Worm (Caenorhabditis elegans) whole organism, L4 larva: ENCODE results near the gene vps-41.

Experiments used
- ces-1 ChIP-seq: fragments of 150-350 bp; sonication (generic microtip); optimal IDR thresholded peaks from 4 replicates; lab custom pipeline; 2014; ENCODE audit warnings: missing biosample characterization, missing genetic modification reagents, missing genetic modification characterization
- lsy-2 ChIP-seq, 2 experiments: fragments of 150-350 bp in 1 of 2; sonication (generic microtip) in 1 of 2; optimal IDR thresholded peaks; 2 replicates each; lab custom pipeline; 2014 to 2017; ENCODE audit warnings: missing biosample characterization in 2 of 2, missing genetic modification characterization in 2 of 2
- nhr-10 ChIP-seq: fragments of 150-350 bp; optimal IDR thresholded peaks from 2 replicates; lab custom pipeline; 2014; ENCODE audit warnings: missing biosample characterization, missing genetic modification characterization
- tag-97 ChIP-seq: fragments of 200-800 bp; sonication (Bioruptor generic); IDR thresholded peaks from 2 replicates; pipeline ENCODE4 v1.3.6; 2022; ENCODE audit warnings: missing genetic modification characterization, missing compliant biosample characterization

DNA sequence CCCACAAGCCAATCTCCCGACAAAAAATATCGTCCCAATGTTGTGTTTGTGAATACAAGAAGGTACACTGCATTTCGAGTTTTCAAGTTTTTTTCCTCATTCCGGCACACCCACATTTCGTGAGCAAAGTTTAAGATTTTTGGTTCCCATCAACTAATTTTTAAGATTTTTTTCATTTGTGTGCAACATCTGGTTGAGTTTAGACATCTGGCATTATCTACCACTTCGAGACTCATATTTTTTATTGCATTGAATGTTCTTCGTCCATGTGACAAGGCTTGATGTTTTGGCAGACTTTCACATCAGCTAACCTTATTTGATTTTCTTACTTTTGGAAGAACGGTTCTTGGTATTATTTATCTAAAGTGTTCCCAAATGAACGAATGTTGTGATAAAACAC lies 23.2 kb upstream of the vps-41 start:
- TF ChIP-seq ces-1 (GFP tag; lab: Kevin White, UChicago) (no peak), lsy-2 (tag; optimal IDR thresholded peaks at IDR 0.05; lab: Kevin White, UChicago) (no peak), tag-97 (no peak), nhr-10 (tag; lab: Kevin White, UChicago) (no peak)
